Fruit fly (Drosophila melanogaster) whole organism, embryonic: ENCODE results near the gene CG33687.
A peak's percentile ranks its signal among the peaks of the same experiment; 100 is the strongest.

ENCODE experiments used
- Asciz ChIP-seq: fragments of 200-800 bp; sonication (Bioruptor generic); optimal IDR thresholded peaks from 2 replicates; lab custom pipeline; 2017; ENCODE audit warnings: missing biosample characterization, mild to moderate bottlenecking, missing genetic modification characterization, missing genetic modification reagents
- Atf6 ChIP-seq: fragments of 200-800 bp; sonication (Bioruptor generic); IDR thresholded peaks from 2 replicates; pipeline ENCODE4 v1.3.6; 2022; ENCODE audit warnings: missing biosample characterization, missing genetic modification characterization
- CG11723 ChIP-seq: fragments of 200-800 bp; sonication (Bioruptor generic); optimal IDR thresholded peaks from 2 replicates; lab custom pipeline; 2017; ENCODE audit warnings: missing biosample characterization, mild to moderate bottlenecking, missing genetic modification characterization
- CG12744 ChIP-seq: fragments of 200-800 bp; sonication (Bioruptor generic); optimal IDR thresholded peaks from 2 replicates; lab custom pipeline; 2016; ENCODE audit warnings: missing biosample characterization, missing genetic modification characterization
- CG13287 ChIP-seq: fragments of 200-800 bp; sonication (Bioruptor generic); IDR thresholded peaks from 2 replicates; pipeline ENCODE4 v1.3.6; 2022; ENCODE audit warnings: missing biosample characterization, missing genetic modification characterization; ENCODE audit not compliant: partially characterized antibody
- CG1603 ChIP-seq: fragments of 200-800 bp; sonication (Bioruptor generic); optimal IDR thresholded peaks from 2 replicates; lab custom pipeline; 2019; ENCODE audit warnings: missing biosample characterization, mild to moderate bottlenecking, missing genetic modification characterization, moderate library complexity
- CG16779 ChIP-seq: fragments of 200-800 bp; sonication (Bioruptor generic); IDR thresholded peaks from 2 replicates; pipeline ENCODE4 v1.3.6; 2022; ENCODE audit warnings: missing biosample characterization, missing genetic modification characterization
- CG16813 ChIP-seq: fragments of 200-800 bp; sonication (Bioruptor generic); IDR thresholded peaks from 3 replicates; pipeline ENCODE4 v1.3.6; 2022; ENCODE audit warnings: missing biosample characterization, missing genetic modification characterization; ENCODE audit not compliant: partially characterized antibody
- CG3163 ChIP-seq: fragments of 200-800 bp; sonication (Bioruptor generic); optimal IDR thresholded peaks from 3 replicates; lab custom pipeline; 2016; ENCODE audit warnings: missing biosample characterization, missing genetic modification characterization
- CG3726 ChIP-seq: fragments of 200-800 bp; sonication (Bioruptor generic); IDR thresholded peaks from 3 replicates; pipeline ENCODE4, ENCODE4 v1.3.6; 2022; ENCODE audit warnings: missing biosample characterization, missing genetic modification characterization
- CG3838 ChIP-seq: fragments of 200-800 bp; sonication (Bioruptor generic); optimal IDR thresholded peaks from 3 replicates; lab custom pipeline; 2016; ENCODE audit warnings: missing biosample characterization, missing genetic modification characterization
- CG6689 ChIP-seq: fragments of 200-800 bp; sonication (Bioruptor generic); IDR thresholded peaks from 2 replicates; pipeline ENCODE4 v1.3.6; 2022; ENCODE audit warnings: missing biosample characterization, missing genetic modification characterization
- CG6791 ChIP-seq: fragments of 200-800 bp; sonication (Bioruptor generic); IDR thresholded peaks from 3 replicates; pipeline ENCODE4 v1.3.6; 2022; ENCODE audit warnings: missing biosample characterization, missing genetic modification characterization; ENCODE audit not compliant: partially characterized antibody
- CG7357 ChIP-seq: fragments of 200-800 bp; sonication (Bioruptor generic); IDR thresholded peaks from 3 replicates; pipeline ENCODE4 v1.3.6; 2022; ENCODE audit warnings: missing biosample characterization, missing genetic modification characterization
- CG9817 ChIP-seq: fragments of 200-800 bp; sonication (Bioruptor generic); optimal IDR thresholded peaks from 2 replicates; lab custom pipeline; 2018; ENCODE audit warnings: missing biosample characterization, mild to moderate bottlenecking, missing genetic modification characterization, moderate library complexity
- Dbx ChIP-seq: fragments of 200-800 bp; sonication (Bioruptor generic); IDR thresholded peaks from 3 replicates; pipeline ENCODE4 v1.3.6; 2022; ENCODE audit warnings: missing biosample characterization, missing genetic modification characterization
- Dek ChIP-seq: fragments of 200-800 bp; sonication (Bioruptor generic); optimal IDR thresholded peaks from 3 replicates; lab custom pipeline; 2019; ENCODE audit warnings: missing biosample characterization, mild to moderate bottlenecking, missing genetic modification characterization, moderate library complexity
- Dll ChIP-seq: fragments of 200-800 bp; sonication (Bioruptor generic); IDR thresholded peaks from 4 replicates; pipeline ENCODE4 v1.3.6; 2022; ENCODE audit warnings: missing biosample characterization, missing genetic modification characterization; ENCODE audit not compliant: partially characterized antibody
- Ets97D ChIP-seq: fragments of 200-800 bp; sonication (Bioruptor generic); optimal IDR thresholded peaks from 3 replicates; lab custom pipeline; 2016; ENCODE audit warnings: missing biosample characterization, missing genetic modification characterization
- Hr51 ChIP-seq, 2 experiments: fragments of 200-800 bp; sonication (Bioruptor generic); optimal IDR thresholded peaks; 2 replicates in 1 of 2; 3 replicates in 1 of 2; lab custom pipeline; 2016 to 2018; ENCODE audit warnings: missing biosample characterization in 2 of 2, missing genetic modification characterization in 2 of 2, mild to moderate bottlenecking in 1 of 2, moderate library complexity in 1 of 2
- Hr78 ChIP-seq, 2 experiments: fragments of 200-800 bp in 1 of 2; fragments of >200 bp in 1 of 2; sonication (Bioruptor generic) in 1 of 2; optimal IDR thresholded peaks; 2 replicates each; lab custom pipeline; 2017 to 2019; ENCODE audit warnings: missing biosample characterization in 2 of 2, missing genetic modification characterization in 2 of 2, mild to moderate bottlenecking in 1 of 2, moderate library complexity in 1 of 2
- MBD-R2 ChIP-seq: fragments of 200-800 bp; sonication (Bioruptor generic); IDR thresholded peaks from 2 replicates; pipeline ENCODE4 v1.3.6; 2022; ENCODE audit warnings: missing biosample characterization, missing genetic modification characterization
- Opbp ChIP-seq: fragments of 200-800 bp; sonication (Bioruptor generic); IDR thresholded peaks from 3 replicates; pipeline ENCODE4 v1.3.6; 2022; ENCODE audit warnings: missing biosample characterization, missing genetic modification characterization; ENCODE audit not compliant: partially characterized antibody
- Ptx1 ChIP-seq: fragments of 200-800 bp; sonication (Bioruptor generic); IDR thresholded peaks from 2 replicates; pipeline ENCODE4 v1.3.6; 2022; ENCODE audit warnings: missing biosample characterization, missing genetic modification characterization
- Spps ChIP-seq: fragments of 200-800 bp; sonication (Bioruptor generic); optimal IDR thresholded peaks from 2 replicates; lab custom pipeline; 2018; ENCODE audit warnings: missing biosample characterization, mild to moderate bottlenecking, missing genetic modification characterization
- abd-A ChIP-seq: fragments of 200-800 bp; sonication (Bioruptor generic); optimal IDR thresholded peaks from 3 replicates; lab custom pipeline; 2019; ENCODE audit warnings: missing biosample characterization, mild to moderate bottlenecking, missing genetic modification characterization, moderate library complexity
- aop ChIP-seq: fragments of 200-800 bp; sonication (Bioruptor generic); IDR thresholded peaks from 2 replicates; pipeline ENCODE4 v1.3.6; 2022; ENCODE audit warnings: missing biosample characterization, missing genetic modification characterization
- ato ChIP-seq: fragments of 200-800 bp; sonication (Bioruptor generic); IDR thresholded peaks from 2 replicates; pipeline ENCODE4 v1.3.6; 2022; ENCODE audit warnings: missing biosample characterization, missing genetic modification characterization; ENCODE audit not compliant: partially characterized antibody
- caup ChIP-seq: fragments of 200-800 bp; sonication (Bioruptor generic); optimal IDR thresholded peaks from 3 replicates; lab custom pipeline; 2017; ENCODE audit warnings: missing biosample characterization, mild to moderate bottlenecking, missing genetic modification characterization, moderate library complexity; ENCODE audit not compliant: severe bottlenecking
- chinmo ChIP-seq: fragments of 200-800 bp; sonication (Bioruptor generic); IDR thresholded peaks from 4 replicates; pipeline ENCODE4 v1.3.6; 2022; ENCODE audit warnings: missing biosample characterization, missing genetic modification characterization; ENCODE audit not compliant: partially characterized antibody
- dimm ChIP-seq: fragments of 200-800 bp; sonication (Bioruptor generic); IDR thresholded peaks from 2 replicates; pipeline ENCODE4 v1.3.6; 2022; ENCODE audit warnings: missing biosample characterization, missing genetic modification characterization
- dpn ChIP-seq, 2 experiments: fragments of 200-800 bp; sonication (Bioruptor generic); optimal IDR thresholded peaks; 3 replicates each; lab custom pipeline; 2016; ENCODE audit warnings: missing biosample characterization in 2 of 2, missing genetic modification characterization in 2 of 2
- gcm ChIP-seq: fragments of 200-800 bp; sonication (Bioruptor generic); optimal IDR thresholded peaks from 2 replicates; lab custom pipeline; 2019; ENCODE audit warnings: missing biosample characterization, mild to moderate bottlenecking, missing genetic modification characterization, moderate library complexity
- mam ChIP-seq: fragments of 200-800 bp; sonication (Bioruptor generic); optimal IDR thresholded peaks from 3 replicates; lab custom pipeline; 2016; ENCODE audit warnings: missing biosample characterization, missing genetic modification characterization
- mirr ChIP-seq: fragments of 200-800 bp; sonication (Bioruptor generic); optimal IDR thresholded peaks from 3 replicates; lab custom pipeline; 2018; ENCODE audit warnings: missing biosample characterization, mild to moderate bottlenecking, missing genetic modification characterization
- mld ChIP-seq: fragments of 200-800 bp; sonication (Bioruptor generic); IDR thresholded peaks from 3 replicates; pipeline ENCODE4 v1.3.6; 2022; ENCODE audit warnings: missing biosample characterization, missing genetic modification characterization; ENCODE audit not compliant: partially characterized antibody
- phol ChIP-seq: fragments of 200-800 bp; sonication (Bioruptor generic); optimal IDR thresholded peaks from 3 replicates; lab custom pipeline; 2018; ENCODE audit warnings: missing biosample characterization, mild to moderate bottlenecking, missing genetic modification characterization, moderate library complexity
- pum ChIP-seq: fragments of 200-800 bp; sonication (Bioruptor generic); optimal IDR thresholded peaks from 2 replicates; lab custom pipeline; 2016; ENCODE audit warnings: missing biosample characterization, missing genetic modification characterization
- ranshi ChIP-seq: fragments of 200-800 bp; sonication (Bioruptor generic); IDR thresholded peaks from 2 replicates; pipeline ENCODE4 v1.3.6; 2022; ENCODE audit warnings: missing biosample characterization, missing genetic modification characterization
- sens ChIP-seq: fragments of 200-800 bp; sonication (Bioruptor generic); peaks from one replicate; lab custom pipeline; 2016; ENCODE audit warnings: missing biosample characterization, missing genetic modification characterization
- sug ChIP-seq: fragments of 200-800 bp; optimal IDR thresholded peaks from 2 replicates; lab custom pipeline; 2019; ENCODE audit warnings: missing biosample characterization, mild to moderate bottlenecking, missing genetic modification characterization, moderate library complexity
- trh ChIP-seq: fragments of 200-800 bp; sonication (Bioruptor generic); optimal IDR thresholded peaks from 2 replicates; lab custom pipeline; 2016; ENCODE audit warnings: missing biosample characterization, missing genetic modification characterization
- z ChIP-seq: fragments of 200-800 bp; sonication (Bioruptor generic); IDR thresholded peaks from 3 replicates; pipeline ENCODE4 v1.3.6; 2022; ENCODE audit warnings: missing biosample characterization, missing genetic modification characterization

CG33687 gene

dm6 chr3L:16161847-16162556 lies 35.7 kb upstream of the CG33687 start (continued):
- TF ChIP-seq Ets97D (GFP tag; lab: Kevin White, UChicago) = no peak
- 0 out of 3 replicates have a peak, but pooled peaks have one; percentile 24 for TF ChIP-seq CG7357 (GFP tag; lab: Robert Waterston, UW)
- peak; percentile 23 for TF ChIP-seq CG12744 (GFP tag; lab: Kevin White, UChicago)
- TF ChIP-seq trh (GFP tag; lab: Kevin White, UChicago) = no peak
- peak; percentile 85 for TF ChIP-seq mam (GFP tag; lab: Kevin White, UChicago)

dm6 chr3L:16164150-16165039 lies 33.3 kb upstream of the CG33687 start, which contains the start of gene CG5151:
Gene CG5151, minus strand, starts transcription at chr3L:16164701.
- TF ChIP-seq phol (tag; lab: Kevin White, UChicago) (peak; percentile 9), sug (tag; lab: Kevin White, UChicago) (peak; percentile 19), Hr78 (GFP tag; optimal IDR thresholded peaks at IDR 0.05; lab: Kevin White, UChicago) (no peak), dimm (no peak), ato (peak; percentile 88), Ptx1 (no peak), CG6791 (GFP tag; lab: Robert Waterston, UW) (peak; percentile 87), Atf6 (GFP tag; lab: Robert Waterston, UW) (0 out of 2 replicates have a peak, but pooled peaks have one; percentile 29), caup (GFP tag; lab: Kevin White, UChicago) (peak; percentile 36), MBD-R2 (GFP tag; lab: Robert Waterston, UW) (0 out of 2 replicates have a peak, but pooled peaks have one; percentile 8), mld (peak; percentile 84; the same call in 2 of the 3 replicates), z (peak; percentile 32; the same call in 1 of the 3 replicates), trh (GFP tag; lab: Kevin White, UChicago) (no peak), CG3163 (peak; percentile 98), Dll (peak; percentile 58; the same call in 2 of the 4 replicates), Dek (tag; lab: Kevin White, UChicago) (peak; percentile 27), CG9817 (tag; lab: Kevin White, UChicago) (no peak), CG11723 (no peak), Asciz (no peak), CG3726 (GFP tag; lab: Robert Waterston, UW) (no peak), CG3838 (GFP tag; lab: Kevin White, UChicago) (peak; percentile 11), CG1603 (tag; lab: Kevin White, UChicago) (no peak), mirr (peak; percentile 38), Spps (no peak), CG16779 (no peak), chinmo (GFP tag; lab: Robert Waterston, UW) (peak; percentile 82; the same call in 2 of the 4 replicates), Dbx (GFP tag; lab: Robert Waterston, UW) (peak; percentile 28; the same call in 1 of the 3 replicates), ranshi (GFP tag; lab: Robert Waterston, UW) (peak; percentile 41; the same call in 1 of the 2 replicates), pum (GFP tag; lab: Kevin White, UChicago) (no peak), sens (GFP tag; lab: Kevin White, UChicago) (peak; percentile 56), aop (GFP tag; lab: Robert Waterston, UW) (no peak), CG6689 (no peak), CG16813 (peak; percentile 64), Opbp (peak; percentile 49; the same call in 2 of the 3 replicates), Hr51 (GFP tag; optimal IDR thresholded peaks at IDR 0.05; lab: Kevin White, UChicago) (no peak), dpn (GFP tag; optimal IDR thresholded peaks at IDR 0.05; lab: Kevin White, UChicago) (no peak), CG13287 (GFP tag; lab: Robert Waterston, UW) (peak; percentile 46), abd-A (tag; lab: Kevin White, UChicago) (peak; percentile 90), gcm (GFP tag; lab: Kevin White, UChicago) (peak; percentile 0)
